Worm (Caenorhabditis elegans) whole organism, L4 larva: ENCODE measurements around the gene B0302.5.
A peak's percentile ranks its signal among the peaks of the same experiment; 100 is the strongest.

Experiments
- F10B5.3 ChIP-seq: sonication (generic microtip); optimal IDR thresholded peaks from 2 replicates; lab custom pipeline; 2016; ENCODE audit warnings: mild to moderate bottlenecking, missing genetic modification characterization, missing compliant biosample characterization
- F49E8.2 ChIP-seq: sonication (generic microtip); optimal IDR thresholded peaks from 2 replicates; lab custom pipeline; 2016; ENCODE audit warnings: missing compliant biosample characterization, mild to moderate bottlenecking, missing genetic modification characterization, borderline replicate concordance
- Y75B8A.6 ChIP-seq: fragments of 200-800 bp; sonication (Bioruptor generic); IDR thresholded peaks from 2 replicates; pipeline ENCODE4 v1.3.6; 2022; ENCODE audit warnings: missing genetic modification reagents, missing genetic modification characterization, missing compliant biosample characterization
- aha-1 ChIP-seq: fragments of 150-350 bp; peaks from one replicate; lab custom pipeline; 2014; ENCODE audit warnings: missing biosample characterization, missing genetic modification characterization
- aly-2 ChIP-seq: sonication (generic microtip); optimal IDR thresholded peaks from 2 replicates; lab custom pipeline; 2018; ENCODE audit warnings: missing biosample characterization, missing genetic modification characterization
- ceh-28 ChIP-seq: fragments of 150-350 bp; optimal IDR thresholded peaks from 2 replicates; lab custom pipeline; 2014; ENCODE audit warnings: missing biosample characterization, missing genetic modification reagents, missing genetic modification characterization
- ceh-82 ChIP-seq: sonication (generic microtip); optimal IDR thresholded peaks from 2 replicates; lab custom pipeline; 2017; ENCODE audit warnings: missing biosample characterization, missing genetic modification characterization
- cey-2 ChIP-seq: sonication (generic microtip); optimal IDR thresholded peaks from 3 replicates; lab custom pipeline; 2017; ENCODE audit warnings: missing genetic modification characterization, mild to moderate bottlenecking, missing compliant biosample characterization, antibody characterized with exemption, borderline replicate concordance; ENCODE audit not compliant: insufficient read depth
- ctbp-1 ChIP-seq: fragments of 200-800 bp; sonication (Bioruptor generic); IDR thresholded peaks from 2 replicates; pipeline ENCODE4 v1.3.6; 2022; ENCODE audit warnings: missing genetic modification reagents, missing genetic modification characterization, missing compliant biosample characterization
- daf-12 ChIP-seq: fragments of 150-350 bp; optimal IDR thresholded peaks from 2 replicates; lab custom pipeline; 2014; ENCODE audit warnings: missing biosample characterization, missing genetic modification reagents, missing genetic modification characterization
- daf-16 ChIP-seq, 3 experiments: sonication (generic microtip); optimal IDR thresholded peaks; 2 replicates each; lab custom pipeline; 2016 to 2017; ENCODE audit warnings: missing genetic modification characterization in 3 of 3, missing genetic modification reagents in 3 of 3, mild to moderate bottlenecking in 2 of 3, missing compliant biosample characterization in 2 of 3, missing biosample characterization in 1 of 3, moderate library complexity in 1 of 3
- dmd-6 ChIP-seq: fragments of 200-800 bp; sonication (Bioruptor generic); IDR thresholded peaks from 2 replicates; pipeline ENCODE4 v1.3.6; 2022; ENCODE audit warnings: missing genetic modification reagents, missing genetic modification characterization, missing compliant biosample characterization
- duxl-1 ChIP-seq: sonication (generic microtip); optimal IDR thresholded peaks from 2 replicates; lab custom pipeline; 2016; ENCODE audit warnings: mild to moderate bottlenecking, missing genetic modification characterization, moderate library complexity, missing compliant biosample characterization; ENCODE audit not compliant: poor library complexity
- dve-1 ChIP-seq: sonication (generic microtip); optimal IDR thresholded peaks from 2 replicates; lab custom pipeline; 2017; ENCODE audit warnings: antibody characterized with exemption, mild to moderate bottlenecking, missing genetic modification characterization, missing compliant biosample characterization; ENCODE audit not compliant: insufficient read depth
- egl-43 ChIP-seq: fragments of 200-800 bp; sonication (Bioruptor generic); IDR thresholded peaks from 2 replicates; pipeline ENCODE4 v1.3.6; 2022; ENCODE audit warnings: missing genetic modification reagents, missing genetic modification characterization, missing compliant biosample characterization
- fkh-10 ChIP-seq: fragments of 150-350 bp; optimal IDR thresholded peaks from 2 replicates; lab custom pipeline; 2014; ENCODE audit warnings: missing biosample characterization, missing genetic modification reagents, missing genetic modification characterization
- fos-1 ChIP-seq: fragments of 150-350 bp; optimal IDR thresholded peaks from 2 replicates; lab custom pipeline; 2014; ENCODE audit warnings: missing biosample characterization, missing genetic modification characterization
- hlh-11 ChIP-seq: fragments of 200-800 bp; sonication (Bioruptor generic); optimal IDR thresholded peaks from 2 replicates; lab custom pipeline; 2018; ENCODE audit warnings: mild to moderate bottlenecking, missing genetic modification characterization, missing compliant biosample characterization
- hlh-30 ChIP-seq: sonication (generic microtip); optimal IDR thresholded peaks from 2 replicates; lab custom pipeline; 2017; ENCODE audit warnings: antibody characterized with exemption, mild to moderate bottlenecking, missing genetic modification characterization, missing compliant biosample characterization; ENCODE audit not compliant: insufficient read depth
- hmg-1.1 ChIP-seq: fragments of 200-800 bp; sonication (Bioruptor generic); IDR thresholded peaks from 2 replicates; pipeline ENCODE4 v1.3.6; 2022; ENCODE audit warnings: missing genetic modification reagents, missing genetic modification characterization, missing compliant biosample characterization
- jun-1 ChIP-seq: fragments of 150-350 bp; optimal IDR thresholded peaks from 2 replicates; lab custom pipeline; 2014; ENCODE audit warnings: missing biosample characterization, missing genetic modification reagents, missing genetic modification characterization
- lin-1 ChIP-seq: fragments of 200-800 bp; sonication (Bioruptor generic); IDR thresholded peaks from 2 replicates; pipeline ENCODE4 v1.3.6; 2022; ENCODE audit warnings: missing genetic modification reagents, missing genetic modification characterization, missing compliant biosample characterization
- lin-38 ChIP-seq: fragments of 200-800 bp; sonication (Bioruptor generic); IDR thresholded peaks from 2 replicates; pipeline ENCODE4 v1.3.6; 2022; ENCODE audit warnings: missing genetic modification reagents, missing genetic modification characterization, missing compliant biosample characterization
- lir-3 ChIP-seq: sonication (generic microtip); optimal IDR thresholded peaks from 2 replicates; lab custom pipeline; 2016; ENCODE audit warnings: mild to moderate bottlenecking, missing genetic modification characterization, missing compliant biosample characterization
- mdl-1 ChIP-seq, 2 experiments: fragments of 150-350 bp in 1 of 2; sonication (generic microtip) in 1 of 2; optimal IDR thresholded peaks; 2 replicates each; lab custom pipeline; 2014 to 2017; ENCODE audit warnings: missing biosample characterization in 2 of 2, missing genetic modification characterization in 2 of 2
- mdt-29 ChIP-seq: fragments of 200-800 bp; sonication (Bioruptor generic); IDR thresholded peaks from 2 replicates; pipeline ENCODE4 v1.3.6; 2022; ENCODE audit warnings: missing genetic modification reagents, missing genetic modification characterization, missing compliant biosample characterization
- mep-1 ChIP-seq: fragments of 150-350 bp; sonication (generic microtip); optimal IDR thresholded peaks from 3 replicates; lab custom pipeline; 2014; ENCODE audit warnings: missing biosample characterization, missing genetic modification characterization
- mes-2 ChIP-seq: sonication (generic microtip); optimal IDR thresholded peaks from 2 replicates; lab custom pipeline; 2016; ENCODE audit warnings: missing genotype, mild to moderate bottlenecking, missing genetic modification characterization, missing compliant biosample characterization; ENCODE audit not compliant: poor library complexity, severe bottlenecking
- mxl-2 ChIP-seq: fragments of 200-800 bp; sonication (Bioruptor generic); conservative IDR thresholded peaks from 2 replicates; pipeline ENCODE4 v1.3.6; 2022; ENCODE audit warnings: missing genetic modification reagents, missing genetic modification characterization, missing compliant biosample characterization
- mxl-3 ChIP-seq: fragments of 200-800 bp; sonication (Bioruptor generic); optimal IDR thresholded peaks from 2 replicates; lab custom pipeline; 2018; ENCODE audit warnings: mild to moderate bottlenecking, missing genetic modification characterization, missing compliant biosample characterization
- nhr-102 ChIP-seq: sonication (generic microtip); optimal IDR thresholded peaks from 2 replicates; lab custom pipeline; 2016; ENCODE audit warnings: mild to moderate bottlenecking, missing genetic modification characterization, moderate library complexity, missing compliant biosample characterization
- nhr-11 ChIP-seq: fragments of 150-350 bp; optimal IDR thresholded peaks from 2 replicates; lab custom pipeline; 2014; ENCODE audit warnings: missing biosample characterization, missing genetic modification characterization
- nhr-111 ChIP-seq: fragments of 200-800 bp; sonication (Bioruptor generic); optimal IDR thresholded peaks from 2 replicates; lab custom pipeline; 2018; ENCODE audit warnings: mild to moderate bottlenecking, missing genetic modification characterization, missing compliant biosample characterization
- nhr-25 ChIP-seq: sonication (generic microtip); optimal IDR thresholded peaks from 2 replicates; lab custom pipeline; 2017; ENCODE audit warnings: missing genetic modification characterization, mild to moderate bottlenecking, missing compliant biosample characterization, antibody characterized with exemption, moderate library complexity, borderline replicate concordance; ENCODE audit not compliant: insufficient read depth
- nhr-28 ChIP-seq: fragments of 150-350 bp; optimal IDR thresholded peaks from 2 replicates; lab custom pipeline; 2014; ENCODE audit warnings: missing biosample characterization, missing genetic modification characterization
- nhr-41 ChIP-seq: fragments of 200-800 bp; sonication (Bioruptor generic); IDR thresholded peaks from 2 replicates; pipeline ENCODE4 v1.3.6; 2022; ENCODE audit warnings: missing genetic modification reagents, missing genetic modification characterization, missing compliant biosample characterization
- nhr-6 ChIP-seq: fragments of 150-350 bp; optimal IDR thresholded peaks from 2 replicates; lab custom pipeline; 2014; ENCODE audit warnings: missing biosample characterization, missing genetic modification characterization
- pha-4 ChIP-seq, 2 experiments: fragments of 150-350 bp in 1 of 2; fragments of 200-800 bp in 1 of 2; sonication (Bioruptor generic) in 1 of 2; IDR thresholded peaks in 1 of 2; optimal IDR thresholded peaks in 1 of 2; 2 replicates each; pipeline versions ENCODE4 v1.3.6 to Lab custom; 2014 to 2022; ENCODE audit warnings: missing genetic modification characterization in 2 of 2, missing genetic modification reagents in 2 of 2, missing biosample characterization in 1 of 2, missing compliant biosample characterization in 1 of 2
- pqm-1 ChIP-seq: sonication (generic microtip); optimal IDR thresholded peaks from 2 replicates; lab custom pipeline; 2017; ENCODE audit warnings: missing biosample characterization, missing genetic modification characterization
- rbr-2 ChIP-seq: sonication (generic microtip); optimal IDR thresholded peaks from 2 replicates; lab custom pipeline; 2016; ENCODE audit warnings: missing genotype, missing genetic modification characterization, missing compliant biosample characterization
- skn-1 ChIP-seq: fragments of 150-350 bp; optimal IDR thresholded peaks from 2 replicates; lab custom pipeline; 2014; ENCODE audit warnings: missing biosample characterization, missing genetic modification characterization
- snpc-4 ChIP-seq: fragments of 150-350 bp; optimal IDR thresholded peaks from 2 replicates; lab custom pipeline; 2014; ENCODE audit warnings: missing biosample characterization, missing genetic modification characterization
- spr-3 ChIP-seq: fragments of 200-800 bp; sonication (Bioruptor generic); optimal IDR thresholded peaks from 2 replicates; lab custom pipeline; 2018; ENCODE audit warnings: mild to moderate bottlenecking, missing genetic modification characterization, missing compliant biosample characterization
- tra-1 ChIP-seq: fragments of 200-800 bp; sonication (Bioruptor generic); IDR thresholded peaks from 2 replicates; pipeline ENCODE4 v1.3.6; 2022; ENCODE audit warnings: missing genetic modification reagents, missing genetic modification characterization, missing compliant biosample characterization
- unc-62 ChIP-seq, 3 experiments: fragments of 150-350 bp in 1 of 3; sonication (generic microtip); optimal IDR thresholded peaks in 2 of 3; peaks in 1 of 3; 1 replicate in 1 of 3; 2 replicates in 2 of 3; lab custom pipeline; 2014 to 2017; ENCODE audit warnings: missing biosample characterization in 3 of 3, missing genetic modification characterization in 3 of 3, missing genetic modification reagents in 3 of 3, missing genotype in 1 of 3
- vab-7 ChIP-seq: fragments of 200-800 bp; sonication (Bioruptor generic); IDR thresholded peaks from 2 replicates; pipeline ENCODE4 v1.3.6; 2022; ENCODE audit warnings: missing genetic modification reagents, missing genetic modification characterization, missing compliant biosample characterization
- ztf-11 ChIP-seq: fragments of 150-350 bp; optimal IDR thresholded peaks from 2 replicates; lab custom pipeline; 2014; ENCODE audit warnings: missing biosample characterization, missing genetic modification characterization
- ztf-7 ChIP-seq: fragments of 150-350 bp; optimal IDR thresholded peaks from 2 replicates; lab custom pipeline; 2014; ENCODE audit warnings: missing biosample characterization, missing genetic modification characterization

Gene B0302.5

ce11 chrX:17185696-17186430 is 9.1 kb downstream of the B0302.5 start, which contains the start of gene sid-3:
sid-3 (plus strand) TSS chrX:17186380.
- TF ChIP-seq Y75B8A.6 (no peak), F49E8.2 (tag; lab: Kevin White, UChicago) (no peak), snpc-4 (no peak), hlh-11 (peak; percentile 55), dmd-6 (GFP tag; lab: Robert Waterston, UW) (peak; percentile 80), daf-16 (GFP tag; optimal IDR thresholded peaks at IDR 0.05; lab: Kevin White, UChicago) (no peak), daf-16 (tag; optimal IDR thresholded peaks at IDR 0.05; lab: Kevin White, UChicago) (peak; percentile 51), aly-2 (tag; lab: Kevin White, UChicago) (no peak), fos-1 (tag; lab: Kevin White, UChicago) (no peak), mes-2 (peak; percentile 25), ceh-28 (tag; lab: Kevin White, UChicago) (no peak), lir-3 (tag; lab: Kevin White, UChicago) (no peak), ceh-82 (no peak), vab-7 (GFP tag; lab: Robert Waterston, UW) (no peak), nhr-28 (tag; lab: Kevin White, UChicago) (peak; percentile 53), nhr-111 (GFP tag; lab: Kevin White, UChicago) (no peak), mxl-2 (GFP tag; lab: Robert Waterston, UW) (no peak), dve-1 (tag; lab: Kevin White, UChicago) (peak; percentile 33), pqm-1 (peak; percentile 75), unc-62 (GFP tag; optimal IDR thresholded peaks at IDR 0.05 in 1 of 2; lab: Kevin White, UChicago) (no peak), unc-62 (tag; optimal IDR thresholded peaks at IDR 0.05; lab: Kevin White, UChicago) (no peak), mdt-29 (GFP tag; lab: Robert Waterston, UW) (no peak), fkh-10 (GFP tag; lab: Kevin White, UChicago) (no peak), lin-38 (GFP tag; lab: Robert Waterston, UW) (no peak), egl-43 (GFP tag; lab: Robert Waterston, UW) (no peak), mxl-3 (peak; percentile 23), tra-1 (GFP tag; lab: Robert Waterston, UW) (peak; percentile 66; the same call in 1 of the 2 replicates), aha-1 (tag; lab: Kevin White, UChicago) (peak; percentile 96), skn-1 (tag; lab: Kevin White, UChicago) (no peak), cey-2 (no peak), duxl-1 (no peak), spr-3 (no peak)

- peak; percentile 30 for TF ChIP-seq nhr-102 (tag; lab: Kevin White, UChicago)
- TF ChIP-seq dve-1 (tag; lab: Kevin White, UChicago), result peak; percentile 25
- peak; percentile 81 for TF ChIP-seq hlh-30 (tag; lab: Kevin White, UChicago)
- TF ChIP-seq mdl-1 (tag; optimal IDR thresholded peaks at IDR 0.05; lab: Kevin White, UChicago), result peak; percentile 98
- TF ChIP-seq ztf-11 (tag; lab: Kevin White, UChicago), result no peak
- TF ChIP-seq vab-7 (GFP tag; lab: Robert Waterston, UW), result no peak
- 0 out of 2 replicates have a peak, but pooled peaks have one; percentile 30 for TF ChIP-seq ctbp-1 (GFP tag; lab: Robert Waterston, UW)
- no peak for TF ChIP-seq pha-4 (GFP tag; IDR thresholded peaks at IDR 0.05; lab: Robert Waterston, UW)
- peak; percentile 59 for TF ChIP-seq pha-4 (tag; optimal IDR thresholded peaks at IDR 0.05; lab: Kevin White, UChicago)
- TF ChIP-seq dmd-6 (GFP tag; lab: Robert Waterston, UW), result peak; percentile 27; the same call in 1 of the 2 replicates
- TF ChIP-seq hmg-1.1 (GFP tag; lab: Robert Waterston, UW), result peak; percentile 91
- TF ChIP-seq nhr-25, result peak; percentile 41
- TF ChIP-seq nhr-6 (tag; lab: Kevin White, UChicago), result peak; percentile 12
- TF ChIP-seq daf-12 (tag; lab: Kevin White, UChicago), result no peak
- peak; percentile 75 for TF ChIP-seq rbr-2 (tag; lab: Kevin White, UChicago)
- TF ChIP-seq jun-1 (tag; lab: Kevin White, UChicago), result peak; percentile 12
- peak; percentile 94 for TF ChIP-seq nhr-28 (tag; lab: Kevin White, UChicago)
- peak; percentile 75 for TF ChIP-seq mep-1 (tag; lab: Kevin White, UChicago)
- TF ChIP-seq nhr-41 (GFP tag; lab: Robert Waterston, UW), result no peak
- peak; percentile 54 for TF ChIP-seq nhr-11 (tag; lab: Kevin White, UChicago)
- no peak for TF ChIP-seq lin-1
- TF ChIP-seq F10B5.3 (tag; lab: Kevin White, UChicago), result no peak
- TF ChIP-seq ztf-7 (tag; lab: Kevin White, UChicago), result no peak
Measured at ce11 chrX:17184363-17184762, 10.6 kb downstream of the B0302.5 start.
